Worm (Caenorhabditis elegans): Measurements from ENCODE around the gene T04C10.3.

DNA sequence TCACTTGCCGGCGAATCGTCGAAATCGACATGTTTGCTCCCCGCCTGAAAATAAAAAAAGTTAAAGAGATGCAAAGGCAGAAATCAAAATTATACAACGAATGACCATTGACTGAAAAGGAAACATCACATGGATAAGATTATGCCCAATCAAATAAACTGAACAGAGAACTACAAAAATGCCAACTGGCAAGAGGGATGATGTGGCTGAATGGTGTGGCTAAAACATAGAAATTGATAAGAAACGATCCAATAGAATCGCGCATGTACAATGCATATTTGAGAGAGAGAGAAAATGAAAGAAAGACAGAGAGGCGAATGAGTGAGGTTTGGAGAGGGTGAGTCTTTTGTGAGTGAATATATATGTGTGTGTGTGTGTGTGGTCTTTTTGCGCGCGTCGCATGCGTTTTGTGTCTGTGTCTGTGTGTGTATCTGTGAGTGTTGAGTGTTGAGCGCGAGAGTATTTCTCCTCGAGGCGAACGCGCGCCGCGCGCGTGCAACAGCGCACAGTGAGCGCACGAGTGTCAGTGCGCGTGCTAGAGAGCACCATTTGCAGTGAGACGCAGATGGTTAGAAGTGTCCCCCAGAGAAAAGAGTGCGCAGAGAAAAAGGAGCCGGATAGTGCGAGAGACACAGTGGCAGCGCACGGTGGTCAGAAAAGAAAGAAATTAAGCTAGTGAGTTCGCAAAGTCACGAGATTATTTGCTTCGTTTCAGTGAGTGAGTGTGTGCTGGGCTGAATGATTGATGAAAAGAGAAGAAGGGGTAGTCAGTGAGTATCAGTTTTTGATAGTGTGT, 6.5 kb downstream of the T04C10.3 start, which contains the start of gene epn-1:
- TF ChIP-seq dpl-1 (GFP tag; optimal IDR thresholded peaks at IDR 0.05) (peak; percentile 66 to 74 (median 67)), zag-1 (tag; optimal IDR thresholded peaks at IDR 0.05) (peak; percentile 13), unc-62 (GFP tag; optimal IDR thresholded peaks at IDR 0.05) (no peak), ces-1 (GFP tag; optimal IDR thresholded peaks at IDR 0.05) (no peak), skn-1 (tag; optimal IDR thresholded peaks at IDR 0.05) (peak; percentile 80), hlh-4 (tag; optimal IDR thresholded peaks at IDR 0.05) (no peak), efl-1 (optimal IDR thresholded peaks at IDR 0.05) (peak; percentile 82 to 91), efl-1 (GFP tag; optimal IDR thresholded peaks at IDR 0.05 in 1 of 2) (peak; percentile 45 to 96), ets-5 (GFP tag; IDR thresholded peaks at IDR 0.05) (no peak), egl-13 (tag; optimal IDR thresholded peaks at IDR 0.05) (peak; percentile 98), irx-1 (tag; optimal IDR thresholded peaks at IDR 0.05) (peak; percentile 94), ztf-11 (tag; optimal IDR thresholded peaks at IDR 0.05) (peak in 1 of 2 experiments; percentile 91), lin-35 (GFP tag; optimal IDR thresholded peaks at IDR 0.05) (peak; percentile 72 to 88)
